Fruit fly (Drosophila melanogaster): ENCODE results near the gene AdipoR.

DNA sequence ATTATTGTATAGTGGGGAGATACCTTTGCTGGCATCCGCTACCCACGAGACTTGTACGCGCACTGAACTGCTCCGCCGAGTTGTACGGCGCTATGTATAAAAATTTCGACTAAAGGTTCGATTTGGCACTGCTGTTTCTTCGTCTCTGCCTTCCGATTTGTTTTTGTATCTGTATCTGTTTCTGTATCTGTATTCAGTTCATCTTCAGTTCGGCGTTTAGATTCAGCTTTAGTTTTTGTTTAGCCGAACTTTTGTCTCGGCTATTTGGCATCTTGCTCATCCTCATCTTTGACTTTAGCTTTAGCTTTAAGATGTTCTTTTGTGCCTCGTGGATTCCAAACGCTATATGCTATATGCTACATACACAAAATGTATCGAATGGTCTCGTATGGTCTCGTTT lies 14.9 kb upstream of the AdipoR start, which contains the start of gene sit:
- TF ChIP-seq CG8290 (GFP tag; optimal IDR thresholded peaks at IDR 0.05) (no peak), CG8290 (tag; optimal IDR thresholded peaks at IDR 0.05) (no peak), ind (GFP tag; optimal IDR thresholded peaks at IDR 0.05) (no peak), shn (GFP tag; optimal IDR thresholded peaks at IDR 0.05) (no peak)
